Worm (Caenorhabditis elegans) whole organism, late embryonic: ENCODE results near the gene C14C11.4.

Source experiments
- C38D4.7 ChIP-seq: fragments of 200-800 bp; sonication (Bioruptor generic); optimal IDR thresholded peaks from 2 replicates; lab custom pipeline; 2018; ENCODE audit warnings: mild to moderate bottlenecking, missing genetic modification characterization, moderate library complexity, missing compliant biosample characterization
- ceh-31 ChIP-seq: sonication (generic microtip); optimal IDR thresholded peaks from 2 replicates; lab custom pipeline; 2016; ENCODE audit warnings: missing genetic modification characterization, missing compliant biosample characterization
- lin-11 ChIP-seq: fragments of 200-800 bp; sonication (Bioruptor generic); optimal IDR thresholded peaks from 2 replicates; lab custom pipeline; 2018; ENCODE audit warnings: mild to moderate bottlenecking, missing genetic modification characterization, missing compliant biosample characterization
- nfya-1 ChIP-seq: sonication (generic microtip); optimal IDR thresholded peaks from 2 replicates; lab custom pipeline; 2017; ENCODE audit warnings: missing genetic modification characterization, mild to moderate bottlenecking, missing compliant biosample characterization, antibody characterized with exemption, moderate library complexity

DNA sequence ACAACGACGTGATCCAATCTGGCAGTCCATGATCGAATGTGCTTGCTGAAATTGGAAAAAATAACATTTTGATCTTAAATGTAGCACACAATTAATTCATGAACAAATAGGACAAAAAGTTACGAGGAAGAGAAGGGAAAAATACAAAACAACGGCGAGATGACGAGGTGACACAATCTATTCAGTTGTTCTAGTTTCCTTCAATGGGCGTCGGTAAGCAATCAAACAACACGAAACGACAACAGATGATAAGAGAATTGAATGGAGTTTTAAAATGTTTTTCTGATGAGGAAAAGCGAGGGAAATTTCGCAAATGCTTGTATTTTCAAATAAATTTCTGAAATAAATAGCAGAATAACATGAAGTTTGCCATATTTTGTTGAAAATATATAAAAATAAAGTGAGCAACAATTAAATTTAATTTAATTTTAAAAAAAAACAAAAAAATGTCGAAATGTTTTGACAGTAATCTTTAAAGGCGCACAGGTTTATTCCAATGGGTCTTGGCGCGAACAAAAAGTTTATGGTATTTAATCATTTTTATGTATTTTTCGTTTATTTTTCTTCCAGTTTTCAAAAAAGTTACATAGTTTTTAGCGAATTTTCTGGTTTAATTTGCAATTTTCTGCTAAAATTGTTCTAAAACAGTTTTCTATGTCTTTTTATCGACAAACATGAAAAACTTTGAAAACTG is 18.8 kb downstream of the C14C11.4 start, which contains the start of gene C14C11.7:
- no peak for TF ChIP-seq C38D4.7
- no peak for TF ChIP-seq lin-11 (tag; lab: Kevin White, UChicago)
- no peak for TF ChIP-seq ceh-31 (tag; lab: Kevin White, UChicago)
- no peak for TF ChIP-seq nfya-1 (tag; lab: Kevin White, UChicago)
